Fruit fly (Drosophila melanogaster): Measurements from ENCODE around the gene ex.

The ex gene

DNA sequence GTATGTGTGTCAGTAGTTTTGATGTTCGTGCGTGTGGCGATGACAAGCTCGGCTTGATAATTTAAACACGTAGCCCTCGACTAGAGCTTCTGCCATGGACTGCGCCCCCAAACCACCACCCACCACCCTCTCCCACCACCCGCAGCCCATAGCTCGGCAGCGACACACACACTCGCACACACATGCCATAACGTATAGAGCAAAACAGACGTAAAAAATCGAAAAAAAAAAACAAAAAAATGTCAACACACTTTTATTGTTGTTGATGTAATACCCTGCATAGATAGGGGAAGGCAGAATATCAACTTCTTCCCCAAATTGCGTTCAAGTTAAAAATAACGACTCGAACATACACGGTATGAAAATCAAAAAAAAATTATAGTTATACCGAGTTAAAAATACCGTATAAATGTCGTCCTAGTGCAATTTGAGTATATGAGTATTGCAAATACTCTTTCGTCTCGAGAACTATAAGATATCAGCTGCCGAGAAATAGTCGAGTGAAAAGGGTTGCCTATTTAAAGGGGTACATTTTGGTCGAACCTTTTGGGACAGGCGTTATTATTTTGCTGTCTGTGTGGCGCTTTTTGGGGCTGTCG lies 39.4 kb downstream of the ex start (continued):
- peak; percentile 79 for TF ChIP-seq CG14441 (GFP tag; IDR thresholded peaks at IDR 0.05)
- peak; percentile 70 for TF ChIP-seq CG3163 (GFP tag; optimal IDR thresholded peaks at IDR 0.05)
- TF ChIP-seq CG7987 (GFP tag; optimal IDR thresholded peaks at IDR 0.05), result peak; percentile 35
- TF ChIP-seq CG31441 (GFP tag; IDR thresholded peaks at IDR 0.05), result peak; percentile 45
- TF ChIP-seq CG1529 (GFP tag; optimal IDR thresholded peaks at IDR 0.05), result no peak
- TF ChIP-seq zfh2 (GFP tag; optimal IDR thresholded peaks at IDR 0.05), result peak; percentile 79
- TF ChIP-seq jumu (GFP tag; optimal IDR thresholded peaks at IDR 0.05), result peak; percentile 62

dm6 chr2L:471021-471479 lies 40.0 kb downstream of the ex start:
- TF ChIP-seq pnt (GFP tag; optimal IDR thresholded peaks at IDR 0.05) (no peak), pita (GFP tag; optimal IDR thresholded peaks at IDR 0.05) (no peak), CG3407 (GFP tag; optimal IDR thresholded peaks at IDR 0.05) (peak; percentile 53), MTF-1 (GFP tag; optimal IDR thresholded peaks at IDR 0.05; ENCODE audit: borderline replicate concordance) (no peak), CG6254 (GFP tag; optimal IDR thresholded peaks at IDR 0.05) (peak; percentile 40), CG11723 (GFP tag; optimal IDR thresholded peaks at IDR 0.05) (peak; percentile 11), Atf6 (GFP tag; IDR thresholded peaks at IDR 0.05) (no peak), disco-r (GFP tag; optimal IDR thresholded peaks at IDR 0.05) (no peak), HLHmδ (GFP tag; optimal IDR thresholded peaks at IDR 0.05) (no peak), CG10321 (GFP tag; IDR thresholded peaks at IDR 0.05) (no peak), sc (optimal IDR thresholded peaks at IDR 0.05) (no peak), sc (GFP tag; optimal IDR thresholded peaks at IDR 0.05) (peak; percentile 19), pan (optimal IDR thresholded peaks at IDR 0.05) (no peak), pan (GFP tag; optimal IDR thresholded peaks at IDR 0.05 in 1 of 2, IDR thresholded peaks at IDR 0.05 in 1 of 2) (no peak), CG18619 (GFP tag; optimal IDR thresholded peaks at IDR 0.05) (peak; percentile 26), eve (GFP tag; optimal IDR thresholded peaks at IDR 0.05) (no peak), CG7928 (GFP tag; optimal IDR thresholded peaks at IDR 0.05) (peak; percentile 6), CG13296 (GFP tag; optimal IDR thresholded peaks at IDR 0.05) (peak; percentile 28), CG5953 (GFP tag; IDR thresholded peaks at IDR 0.05) (no peak), sisA (GFP tag; IDR thresholded peaks at IDR 0.05) (no peak), grau (tag; optimal IDR thresholded peaks at IDR 0.05) (peak; percentile 73), pum (GFP tag; optimal IDR thresholded peaks at IDR 0.05) (no peak), CG13775 (GFP tag; optimal IDR thresholded peaks at IDR 0.05) (peak; percentile 61), sna (GFP tag; IDR thresholded peaks at IDR 0.05; ENCODE audit: partially characterized antibody) (no peak), CG14965 (GFP tag; optimal IDR thresholded peaks at IDR 0.05; ENCODE audit: borderline replicate concordance) (no peak), gcm (GFP tag; optimal IDR thresholded peaks at IDR 0.05) (peak; percentile 71), CG13287 (GFP tag; IDR thresholded peaks at IDR 0.05; ENCODE audit: partially characterized antibody) (no peak), cato (GFP tag; optimal IDR thresholded peaks at IDR 0.05; ENCODE audit: borderline replicate concordance) (peak; percentile 17), CG8290 (GFP tag; optimal IDR thresholded peaks at IDR 0.05) (no peak), CG8290 (tag; optimal IDR thresholded peaks at IDR 0.05) (no peak), BtbVII (GFP tag; optimal IDR thresholded peaks at IDR 0.05) (peak; percentile 59), her (GFP tag; optimal IDR thresholded peaks at IDR 0.05) (no peak), twi (tag; optimal IDR thresholded peaks at IDR 0.05) (peak; percentile 16), CG4820 (GFP tag; optimal IDR thresholded peaks at IDR 0.05) (peak; percentile 41), CG18262 (tag; optimal IDR thresholded peaks at IDR 0.05) (peak; percentile 68), jing (GFP tag; optimal IDR thresholded peaks at IDR 0.05) (peak; percentile 49), CG30403 (GFP tag; optimal IDR thresholded peaks at IDR 0.05) (peak; percentile 29), Sin3A (optimal IDR thresholded peaks at IDR 0.05) (no peak), Hsf (GFP tag; optimal IDR thresholded peaks at IDR 0.05) (peak; percentile 21), CG9609 (GFP tag; optimal IDR thresholded peaks at IDR 0.05) (no peak), CG5245 (GFP tag; optimal IDR thresholded peaks at IDR 0.05) (no peak), ind (GFP tag; optimal IDR thresholded peaks at IDR 0.05) (peak; percentile 30), B-H1 (GFP tag; IDR thresholded peaks at IDR 0.05) (no peak), dmrt99B (tag; optimal IDR thresholded peaks at IDR 0.05) (peak; percentile 83)
